Worm (Caenorhabditis elegans): ENCODE data around the gene wago-4.

DNA sequence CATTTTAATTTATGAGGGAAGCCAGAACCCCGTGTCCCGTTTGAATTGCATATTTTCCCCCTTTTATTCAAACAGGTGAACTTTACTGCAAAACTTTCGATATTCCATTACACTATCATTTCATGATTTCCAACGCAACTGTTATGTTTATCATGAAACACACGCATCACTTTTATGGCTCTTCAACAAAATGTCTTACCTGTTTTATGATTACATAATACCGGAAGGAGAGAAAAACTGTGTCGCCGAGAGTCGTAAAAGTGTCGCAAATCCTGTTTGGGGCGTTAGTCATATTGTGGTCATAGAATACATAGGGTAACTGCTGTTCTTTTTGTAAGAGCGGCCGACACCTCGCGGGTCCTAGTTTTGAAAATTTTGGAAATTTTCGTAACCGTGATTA is 26.9 kb upstream of the wago-4 start:
- TF ChIP-seq ztf-23 (GFP tag; IDR thresholded peaks at IDR 0.05) (no peak), ref-1 (GFP tag; conservative IDR thresholded peaks at IDR 0.05) (no peak)

Data from whole organism, midembryonic.